Fruit fly (Drosophila melanogaster) whole organism, pupa: ENCODE data around the gene CG17325.

ENCODE experiments used
- CG13204 ChIP-seq: fragments of 200-800 bp; sonication (Bioruptor generic); optimal IDR thresholded peaks from 2 replicates; lab custom pipeline; 2018; ENCODE audit warnings: missing biosample characterization, mild to moderate bottlenecking, missing genetic modification characterization, moderate library complexity
- CG14655 ChIP-seq: fragments of 200-800 bp; sonication (Bioruptor generic); optimal IDR thresholded peaks from 3 replicates; lab custom pipeline; 2017; ENCODE audit warnings: mild to moderate bottlenecking, missing biosample characterization, missing genetic modification reagents, missing genetic modification characterization
- CG9948 ChIP-seq: fragments of 200-800 bp; sonication (Bioruptor generic); optimal IDR thresholded peaks from 2 replicates; lab custom pipeline; 2018; ENCODE audit warnings: missing biosample characterization, mild to moderate bottlenecking, missing genetic modification characterization, moderate library complexity
- D1 ChIP-seq: fragments of 200-800 bp; sonication (Bioruptor generic); optimal IDR thresholded peaks from 2 replicates; lab custom pipeline; 2018; ENCODE audit warnings: missing biosample characterization, mild to moderate bottlenecking, missing genetic modification characterization, moderate library complexity
- Pif1B ChIP-seq: fragments of 200-800 bp; sonication (Bioruptor generic); optimal IDR thresholded peaks from 3 replicates; lab custom pipeline; 2016; ENCODE audit warnings: missing biosample characterization, missing genetic modification characterization
- rn ChIP-seq: fragments of 200-800 bp; sonication (Bioruptor generic); IDR thresholded peaks from 2 replicates; pipeline ENCODE4 v1.3.6; 2022; ENCODE audit warnings: missing biosample characterization, missing genetic modification characterization

DNA sequence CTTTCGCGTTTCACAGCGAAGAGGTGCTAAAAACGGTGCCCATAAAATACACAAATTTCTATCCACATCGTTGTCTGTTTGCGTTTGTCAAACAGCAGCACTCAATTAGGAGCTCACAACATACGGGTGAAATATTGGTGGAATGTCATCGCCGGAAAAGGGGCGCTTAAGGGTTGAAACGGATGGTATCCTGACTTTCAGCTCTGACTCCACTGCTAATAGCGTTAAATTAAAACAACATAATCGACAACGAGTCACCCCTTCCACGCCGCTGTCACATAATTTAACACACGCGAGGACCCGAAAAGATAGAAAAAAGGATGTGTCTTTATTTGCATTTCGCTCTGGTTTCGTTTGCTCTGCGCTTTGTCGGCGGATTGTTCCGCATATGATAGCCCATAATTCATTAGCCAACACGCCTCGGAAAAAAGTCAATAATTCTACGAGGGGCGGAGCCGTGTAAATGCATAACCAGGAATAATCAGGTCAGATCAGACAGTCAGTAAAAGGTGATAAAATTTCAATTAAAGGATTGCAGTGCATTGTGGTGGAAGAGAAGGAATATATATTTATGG lies 27.3 kb upstream of the CG17325 start:
- TF ChIP-seq D1 (tag; lab: Kevin White, UChicago) = no peak
- TF ChIP-seq CG9948 (tag; lab: Kevin White, UChicago) = no peak
- no peak for TF ChIP-seq CG14655 (GFP tag; lab: Kevin White, UChicago)
- no peak for TF ChIP-seq CG13204 (GFP tag; lab: Kevin White, UChicago)
- no peak for TF ChIP-seq Pif1B (GFP tag; lab: Kevin White, UChicago)
- no peak for TF ChIP-seq rn
